Worm (Caenorhabditis elegans): ENCODE measurements around the gene kcc-1.

kcc-1 gene

DNA sequence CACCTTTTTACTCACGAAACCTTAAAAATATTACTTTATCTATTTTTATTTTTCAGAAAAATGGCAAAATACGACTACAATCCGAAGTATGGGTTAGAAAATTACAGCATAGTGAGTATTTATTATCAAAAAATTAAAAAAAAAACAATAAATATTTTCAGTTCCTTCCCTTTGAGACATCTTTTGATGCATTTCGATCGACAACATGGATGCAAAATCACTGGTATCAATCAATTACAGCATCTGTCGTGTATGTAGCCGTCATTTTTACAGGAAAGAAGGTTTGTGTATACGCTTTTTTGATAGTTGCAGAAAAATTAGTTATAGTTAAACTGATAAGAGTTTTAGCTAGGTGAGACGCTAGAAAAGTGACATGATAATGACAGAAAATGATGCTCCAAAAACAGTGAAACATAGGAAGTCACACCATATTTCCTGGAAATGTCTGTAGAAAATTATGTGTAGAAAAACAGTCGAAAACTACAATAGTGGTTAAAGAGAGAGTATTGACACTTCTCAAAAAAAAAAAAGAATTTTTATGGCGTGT, 31.7 kb downstream of the kcc-1 start, which contains the start of gene elo-3:
Gene elo-3, plus strand, starts transcription at position 51 of the 547 bp plus-strand sequence.
- 0 out of 2 replicates have a peak, but pooled peaks have one; percentile 26 for TF ChIP-seq nfyb-1 (GFP tag; IDR thresholded peaks at IDR 0.05)
- TF ChIP-seq let-607 (tag; optimal IDR thresholded peaks at IDR 0.05) = peak in 1 of 2 experiments; percentile 3
- peak; percentile 83 for TF ChIP-seq nhr-80 (tag; optimal IDR thresholded peaks at IDR 0.05)
- TF ChIP-seq nhr-120 (GFP tag; IDR thresholded peaks at IDR 0.05) = no peak
- TF ChIP-seq nhr-90 (tag; optimal IDR thresholded peaks at IDR 0.05) = no peak

- no peak for TF ChIP-seq D2030.7 (GFP tag; IDR thresholded peaks at IDR 0.05)
- TF ChIP-seq C06A6.2 (GFP tag; conservative IDR thresholded peaks at IDR 0.05) = no peak
- peak; percentile 58; the same call in 1 of the 2 replicates for TF ChIP-seq hsf-1 (GFP tag; IDR thresholded peaks at IDR 0.05)
- no peak for TF ChIP-seq mel-28 (tag; optimal IDR thresholded peaks at IDR 0.05; ENCODE audit: borderline replicate concordance)
- peak; percentile 59 for TF ChIP-seq F52B5.7 (tag; optimal IDR thresholded peaks at IDR 0.05)
- peak; percentile 18; the same call in 1 of the 2 replicates for TF ChIP-seq madf-6 (GFP tag; IDR thresholded peaks at IDR 0.05)
- no peak for TF ChIP-seq snpc-4 (GFP tag; optimal IDR thresholded peaks at IDR 0.05)
- peak in 1 of 4 experiments; percentile 29 for TF ChIP-seq snpc-4 (tag; optimal IDR thresholded peaks at IDR 0.05)
- TF ChIP-seq dpff-1 (tag; optimal IDR thresholded peaks at IDR 0.05) = peak; percentile 53
- TF ChIP-seq Y53G8AR.9 (GFP tag; conservative IDR thresholded peaks at IDR 0.05) = 0 out of 2 replicates have a peak, but pooled peaks have one; percentile 45
- TF ChIP-seq hmg-1.2 (GFP tag; IDR thresholded peaks at IDR 0.05) = no peak
- no peak for TF ChIP-seq cebp-1 (GFP tag; IDR thresholded peaks at IDR 0.05)
- peak; percentile 27 for TF ChIP-seq cebp-1 (tag; optimal IDR thresholded peaks at IDR 0.05)
- TF ChIP-seq lin-35 (GFP tag; optimal IDR thresholded peaks at IDR 0.05) = no peak
- no peak for TF ChIP-seq ceh-58 (GFP tag; IDR thresholded peaks at IDR 0.05)
- no peak for TF ChIP-seq repo-1 (tag; optimal IDR thresholded peaks at IDR 0.05)
- TF ChIP-seq tbp1 (GFP tag; optimal IDR thresholded peaks at IDR 0.05) = no peak
These were observed 34.5 kb downstream of the kcc-1 start for ce11 chrIV:7240564-7240963.

- TF ChIP-seq attf-6 (GFP tag; IDR thresholded peaks at IDR 0.05) = no peak
- no peak for TF ChIP-seq ztf-28 (GFP tag; IDR thresholded peaks at IDR 0.05)
- no peak for TF ChIP-seq dpff-1 (tag; optimal IDR thresholded peaks at IDR 0.05)
These were observed 36.2 kb downstream of the kcc-1 start, which contains the start of gene gstk-2 for ce11 chrIV:7242220-7242789. TSS of gene gstk-2 (minus strand) at chrIV:7242270.

DNA sequence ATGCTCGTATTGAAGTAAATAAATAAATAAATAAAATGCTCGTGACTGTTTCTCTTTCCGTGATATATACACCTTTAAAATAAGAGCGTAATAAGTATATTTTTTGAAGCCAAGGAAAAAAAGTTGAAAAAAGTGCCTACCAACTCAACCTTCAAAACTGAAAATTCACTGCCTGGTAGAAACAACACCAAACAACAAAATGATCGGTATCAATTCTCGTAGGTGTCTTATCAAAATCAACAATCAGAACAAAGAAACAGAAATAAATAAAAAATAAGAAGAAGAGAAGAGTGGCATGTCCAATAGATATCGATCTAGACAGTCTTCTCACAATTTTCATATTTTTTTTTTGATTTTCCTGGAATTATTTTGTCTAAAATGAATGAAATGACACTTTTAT, 37.8 kb downstream of the kcc-1 start, which contains the start of gene afmd-1:
Gene afmd-1, plus strand, starts transcription at position 316 of the 400 bp plus-strand sequence.
- TF ChIP-seq snpc-1.1 (tag; optimal IDR thresholded peaks at IDR 0.05; ENCODE audit: insufficient read depth) = no peak
- no peak for TF ChIP-seq egl-44 (GFP tag; IDR thresholded peaks at IDR 0.05)
- TF ChIP-seq ztf-22 (GFP tag; optimal IDR thresholded peaks at IDR 0.05) = no peak
- TF ChIP-seq lsy-27 (tag; optimal IDR thresholded peaks at IDR 0.05; ENCODE audit: borderline replicate concordance, insufficient read depth) = no peak
- TF ChIP-seq ccch-3 (GFP tag; optimal IDR thresholded peaks at IDR 0.05) = no peak
- no peak for TF ChIP-seq hlh-12 (tag; optimal IDR thresholded peaks at IDR 0.05)
- TF ChIP-seq ceh-40 (GFP tag; IDR thresholded peaks at IDR 0.05) = no peak
- TF ChIP-seq tbp1 (GFP tag; optimal IDR thresholded peaks at IDR 0.05) = no peak
- TF ChIP-seq B0336.3 (GFP tag; IDR thresholded peaks at IDR 0.05) = no peak
- no peak for TF ChIP-seq ztf-26 (tag; optimal IDR thresholded peaks at IDR 0.05)
- TF ChIP-seq bed-1 (GFP tag; IDR thresholded peaks at IDR 0.05) = no peak
- TF ChIP-seq madf-10 (tag; optimal IDR thresholded peaks at IDR 0.05) = no peak
- no peak for TF ChIP-seq bed-2 (GFP tag; IDR thresholded peaks at IDR 0.05)
- no peak for TF ChIP-seq pbrm-1 (GFP tag; IDR thresholded peaks at IDR 0.05)
- TF ChIP-seq lin-26 (GFP tag; IDR thresholded peaks at IDR 0.05) = no peak
- TF ChIP-seq chd-7 (tag; optimal IDR thresholded peaks at IDR 0.05) = no peak
- TF ChIP-seq ztf-25 (GFP tag; IDR thresholded peaks at IDR 0.05) = no peak
